Worm (Caenorhabditis elegans): ENCODE data around the gene nhr-91.

The nhr-91 gene

ce11 chrX:15264149-15264548, 45.0 kb upstream of the nhr-91 start:
- TF ChIP-seq die-1 (tag; optimal IDR thresholded peaks at IDR 0.05) (no peak), lir-1 (GFP tag; conservative IDR thresholded peaks at IDR 0.05) (no peak), nfyb-1 (GFP tag; IDR thresholded peaks at IDR 0.05) (no peak), rec-8 (tag; optimal IDR thresholded peaks at IDR 0.05) (no peak), ceh-40 (GFP tag; IDR thresholded peaks at IDR 0.05) (no peak), mxl-1 (tag; optimal IDR thresholded peaks at IDR 0.05) (no peak), F22D6.2 (tag; optimal IDR thresholded peaks at IDR 0.05) (no peak), B0019.2 (GFP tag; conservative IDR thresholded peaks at IDR 0.05) (no peak), sea-2 (GFP tag; IDR thresholded peaks at IDR 0.05) (no peak), unc-62 (GFP tag; optimal IDR thresholded peaks at IDR 0.05) (no peak)

DNA sequence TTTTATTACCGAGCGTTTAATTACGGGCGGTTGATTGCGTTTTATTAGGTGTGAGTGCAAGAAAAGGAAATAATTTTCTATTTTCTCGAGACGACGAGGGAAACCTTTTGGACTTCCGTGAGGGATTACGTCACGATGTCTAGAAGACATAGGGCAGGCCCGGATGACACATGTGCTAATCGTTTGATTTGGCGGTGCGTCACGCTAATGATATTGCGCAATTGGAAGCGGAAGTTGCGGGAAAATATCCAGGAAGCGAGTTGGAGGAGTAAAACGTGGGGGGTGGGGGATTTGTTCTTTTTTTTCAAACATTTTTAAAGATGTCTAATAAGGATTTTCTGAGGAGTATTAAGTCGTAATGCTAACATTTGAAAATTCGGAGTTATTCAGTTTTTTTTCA, 44.6 kb upstream of the nhr-91 start:
- TF ChIP-seq lin-40 (tag; optimal IDR thresholded peaks at IDR 0.05) (no peak), C17E4.6 (GFP tag; IDR thresholded peaks at IDR 0.05) (no peak), hsf-1 (GFP tag; IDR thresholded peaks at IDR 0.05) (no peak), B0019.2 (GFP tag; conservative IDR thresholded peaks at IDR 0.05) (no peak)

DNA sequence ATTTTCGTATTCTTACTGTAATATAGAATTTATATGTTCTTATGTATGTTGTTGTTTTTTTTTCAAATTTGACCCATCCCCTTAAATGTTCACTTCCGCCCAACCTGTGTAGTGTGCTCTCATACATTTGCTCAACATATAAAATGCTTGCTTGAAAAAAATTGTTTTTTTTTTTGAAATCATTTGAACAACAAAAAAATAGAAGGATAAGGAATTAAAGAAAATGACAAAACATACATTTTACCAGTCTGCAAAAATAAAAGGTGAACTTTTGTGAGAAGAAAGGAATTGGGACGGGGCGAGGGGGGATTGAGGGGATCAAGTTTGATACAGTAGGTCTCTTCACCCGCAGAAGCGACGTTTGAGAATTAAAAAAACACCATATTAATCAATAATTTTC, 40.7 kb upstream of the nhr-91 start:
- no peak for TF ChIP-seq aptf-3 (GFP tag; IDR thresholded peaks at IDR 0.05)
- TF ChIP-seq F52B5.7 (tag; optimal IDR thresholded peaks at IDR 0.05) = no peak
- TF ChIP-seq ztf-6 (GFP tag; IDR thresholded peaks at IDR 0.05) = no peak
- TF ChIP-seq snpc-1.1 (tag; optimal IDR thresholded peaks at IDR 0.05; ENCODE audit: insufficient read depth) = no peak
- TF ChIP-seq zim-3 (tag; optimal IDR thresholded peaks at IDR 0.05) = no peak

DNA sequence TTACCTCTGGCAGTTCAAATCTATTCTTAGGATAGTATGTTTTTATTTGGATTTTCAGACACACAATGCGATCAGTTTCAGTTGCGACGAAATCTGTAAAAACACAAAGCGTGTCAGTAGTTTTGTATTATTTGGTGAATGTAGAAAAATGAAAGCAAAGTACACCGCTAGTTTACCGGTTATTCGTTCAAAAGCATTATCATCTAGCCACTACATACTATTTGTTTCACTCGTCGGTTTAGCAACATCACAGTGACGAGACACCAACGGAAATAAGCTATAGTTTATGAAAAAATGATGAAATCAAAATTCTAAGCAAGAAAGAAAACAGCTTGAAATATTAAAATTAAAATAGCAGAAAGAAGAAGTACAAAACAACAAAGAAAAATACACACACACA, 38.5 kb upstream of the nhr-91 start:
- TF ChIP-seq lsl-1 (GFP tag; optimal IDR thresholded peaks at IDR 0.05) (no peak), aptf-2 (GFP tag; conservative IDR thresholded peaks at IDR 0.05) (no peak), ceh-100 (GFP tag; IDR thresholded peaks at IDR 0.05) (no peak)

- TF ChIP-seq egrh-3 (GFP tag; IDR thresholded peaks at IDR 0.05) (no peak), tlf-1 (GFP tag; optimal IDR thresholded peaks at IDR 0.05) (no peak), rec-8 (tag; optimal IDR thresholded peaks at IDR 0.05) (no peak), F22D6.2 (tag; optimal IDR thresholded peaks at IDR 0.05) (no peak), F55B11.4 (tag; optimal IDR thresholded peaks at IDR 0.05; ENCODE audit: borderline replicate concordance, insufficient read depth) (no peak), attf-6 (GFP tag; IDR thresholded peaks at IDR 0.05) (no peak)
Measured at ce11 chrX:15272925-15273324, 36.2 kb upstream of the nhr-91 start.

ce11 chrX:15274079-15274478, 35.1 kb upstream of the nhr-91 start:
- TF ChIP-seq lin-40 (tag; optimal IDR thresholded peaks at IDR 0.05) (peak; percentile 42), madf-3 (GFP tag; IDR thresholded peaks at IDR 0.05) (0 out of 2 replicates have a peak, but pooled peaks have one; percentile 41), efl-1 (GFP tag; optimal IDR thresholded peaks at IDR 0.05) (no peak), lin-35 (GFP tag; optimal IDR thresholded peaks at IDR 0.05) (no peak), snpc-4 (GFP tag; optimal IDR thresholded peaks at IDR 0.05) (no peak), snpc-4 (tag; optimal IDR thresholded peaks at IDR 0.05) (no peak), nhr-27 (tag; optimal IDR thresholded peaks at IDR 0.05) (no peak), lin-54 (GFP tag; optimal IDR thresholded peaks at IDR 0.05) (no peak), dpl-1 (GFP tag; optimal IDR thresholded peaks at IDR 0.05) (no peak), snpc-3.4 (tag; optimal IDR thresholded peaks at IDR 0.05) (no peak), ama-1 (optimal IDR thresholded peaks at IDR 0.05) (no peak), ama-1 (GFP tag; optimal IDR thresholded peaks at IDR 0.05) (no peak), cebp-1 (GFP tag; IDR thresholded peaks at IDR 0.05) (no peak), cebp-1 (tag; optimal IDR thresholded peaks at IDR 0.05) (peak; percentile 50), nhr-120 (GFP tag; IDR thresholded peaks at IDR 0.05) (no peak), dox-1 (GFP tag; IDR thresholded peaks at IDR 0.05) (peak; percentile 18; the same call in 1 of the 2 replicates), athp-1 (tag; optimal IDR thresholded peaks at IDR 0.05) (no peak), let-526 (GFP tag; IDR thresholded peaks at IDR 0.05) (no peak), somi-1 (GFP tag; optimal IDR thresholded peaks at IDR 0.05) (peak; percentile 60)

Data from whole organism, young adult.